Fruit fly (Drosophila melanogaster) whole organism: ENCODE data around the gene CG10183.

Experiments used
- CG8478 ChIP-seq: fragments of >200 bp; optimal IDR thresholded peaks from 2 replicates; lab custom pipeline; 2018; ENCODE audit warnings: inconsistent platforms
- Dll ChIP-seq: fragments of >200 bp; optimal IDR thresholded peaks from 2 replicates; lab custom pipeline; 2017
- EcR ChIP-seq, 2 experiments: fragments of >200 bp; optimal IDR thresholded peaks; 2 replicates each; lab custom pipeline; 2017; ENCODE audit warnings: missing biosample characterization in 2 of 2, missing genetic modification characterization in 2 of 2, missing genetic modification reagents in 2 of 2
- pan ChIP-seq: fragments of >200 bp; optimal IDR thresholded peaks from 2 replicates; lab custom pipeline; 2017
- psq ChIP-seq: fragments of >200 bp; optimal IDR thresholded peaks from 2 replicates; lab custom pipeline; 2017
- usp ChIP-seq: fragments of >200 bp; optimal IDR thresholded peaks from 2 replicates; lab custom pipeline; 2017; ENCODE audit warnings: missing biosample characterization, missing genetic modification characterization, mixed read lengths

The CG10183 gene

DNA sequence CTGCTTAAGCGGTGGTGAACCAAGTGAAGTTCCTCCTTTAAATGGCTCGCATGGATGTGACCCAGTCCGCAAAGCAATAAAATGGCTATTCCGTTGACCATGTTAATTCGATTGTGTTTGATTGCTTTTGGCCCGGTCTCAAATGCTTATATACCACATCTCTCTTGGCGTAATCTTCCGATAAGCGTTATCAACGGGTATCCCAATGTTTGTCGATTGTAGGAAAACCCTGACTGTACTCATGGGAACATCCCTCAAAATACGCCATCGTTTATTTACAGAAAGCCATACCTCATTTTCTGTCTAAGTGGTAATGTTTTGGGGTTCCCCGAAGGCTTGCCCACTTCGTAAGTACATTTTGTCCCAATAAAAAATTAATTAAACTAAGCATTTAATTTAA is at the start of gene CG10183:
TSS of gene CG10183 (minus strand) at position 101 of the 400 bp plus-strand sequence.
- no peak for TF ChIP-seq EcR (GFP tag; optimal IDR thresholded peaks at IDR 0.05; lab: Kevin White, UChicago)
- TF ChIP-seq usp (GFP tag; lab: Kevin White, UChicago): no peak
- no peak for TF ChIP-seq CG8478 (lab: Kevin White, UChicago)
- no peak for TF ChIP-seq psq

DNA sequence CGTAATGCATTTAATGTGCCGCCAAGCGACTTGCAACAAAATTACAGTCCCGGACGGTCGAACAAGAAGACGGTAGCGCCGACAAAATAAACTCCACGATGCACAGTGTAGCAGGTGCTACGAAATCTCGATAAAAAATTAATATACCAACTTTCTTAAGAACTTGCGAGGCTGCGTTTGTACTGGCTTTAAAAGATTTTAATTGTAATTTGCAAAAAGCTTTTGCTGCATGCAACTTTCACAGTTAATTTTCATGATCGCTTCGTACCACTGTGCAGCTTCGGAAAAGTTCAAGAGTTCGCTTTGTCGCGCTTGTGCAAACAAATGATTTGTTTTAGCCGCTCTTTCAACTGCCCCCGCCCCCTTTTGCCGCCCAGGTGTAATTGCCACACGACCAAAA is 47.3 kb upstream of the CG10183 start:
- TF ChIP-seq psq (no peak), Dll (lab: Kevin White, UChicago) (no peak), usp (GFP tag; lab: Kevin White, UChicago) (no peak), CG8478 (lab: Kevin White, UChicago) (no peak), EcR (GFP tag; optimal IDR thresholded peaks at IDR 0.05; lab: Kevin White, UChicago) (no peak)

DNA sequence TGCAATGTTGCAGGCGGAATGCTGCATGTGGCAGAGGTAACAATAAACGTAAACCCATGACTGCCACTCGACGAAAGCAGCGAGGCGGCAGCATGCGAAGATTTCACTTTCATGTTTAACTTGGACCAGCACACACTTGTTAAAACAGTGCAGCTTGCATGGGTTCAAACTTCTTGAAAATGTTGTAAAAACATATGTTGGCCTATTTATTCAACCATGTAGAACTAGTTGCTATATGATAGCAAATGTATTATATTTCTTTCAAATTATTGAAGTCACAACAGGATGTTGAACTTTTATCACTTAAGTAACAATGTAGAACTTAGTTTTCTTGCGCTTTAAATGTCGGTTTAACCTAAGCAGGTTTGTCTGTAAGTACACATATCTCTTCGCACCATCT is 44.0 kb upstream of the CG10183 start:
- TF ChIP-seq psq: no peak
- no peak for TF ChIP-seq CG8478 (lab: Kevin White, UChicago)

DNA sequence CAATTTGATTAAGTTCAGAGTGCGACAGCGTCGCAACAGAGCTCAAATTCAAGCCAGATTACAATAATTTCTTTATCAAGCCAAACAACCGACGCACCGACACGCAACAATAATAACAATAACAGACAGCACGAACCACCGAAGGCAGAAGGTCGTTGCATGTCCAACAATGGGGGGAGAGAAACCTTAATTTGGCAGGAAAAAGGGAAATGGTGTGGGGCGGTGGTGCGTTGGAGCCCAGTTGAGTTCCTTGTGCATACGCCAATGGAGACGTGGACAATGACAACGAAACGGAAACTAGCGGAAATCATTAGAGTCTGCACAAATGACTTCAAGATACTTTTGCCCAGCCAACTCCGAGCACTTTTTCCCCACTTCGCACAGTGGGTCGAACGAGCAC is 40.7 kb upstream of the CG10183 start:
- TF ChIP-seq usp (GFP tag; lab: Kevin White, UChicago) (no peak), Dll (lab: Kevin White, UChicago) (no peak), psq (no peak), EcR (GFP tag; optimal IDR thresholded peaks at IDR 0.05; lab: Kevin White, UChicago) (no peak), pan (no peak), CG8478 (lab: Kevin White, UChicago) (no peak)

DNA sequence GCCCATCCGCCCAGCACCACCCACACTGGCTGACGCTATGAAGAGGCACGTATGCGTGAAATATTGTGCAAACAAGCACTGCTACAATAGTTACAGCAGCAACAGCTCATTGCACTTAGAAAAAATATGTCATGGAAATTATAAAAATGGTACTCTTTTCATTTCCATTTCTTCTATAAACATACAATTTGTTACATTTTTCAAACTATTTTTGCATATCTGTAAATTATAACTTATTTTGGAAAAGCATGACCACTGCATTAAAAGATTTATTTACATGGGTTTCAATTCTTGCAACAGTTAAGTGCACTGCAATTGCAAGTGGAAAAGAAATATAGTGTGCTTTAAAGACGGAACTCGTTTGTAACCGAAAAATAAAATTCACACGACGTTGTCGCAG is 39.5 kb upstream of the CG10183 start:
- TF ChIP-seq EcR (GFP tag; optimal IDR thresholded peaks at IDR 0.05; lab: Kevin White, UChicago) (no peak), pan (no peak), usp (GFP tag; lab: Kevin White, UChicago) (no peak), CG8478 (lab: Kevin White, UChicago) (no peak), psq (no peak), Dll (lab: Kevin White, UChicago) (no peak)

DNA sequence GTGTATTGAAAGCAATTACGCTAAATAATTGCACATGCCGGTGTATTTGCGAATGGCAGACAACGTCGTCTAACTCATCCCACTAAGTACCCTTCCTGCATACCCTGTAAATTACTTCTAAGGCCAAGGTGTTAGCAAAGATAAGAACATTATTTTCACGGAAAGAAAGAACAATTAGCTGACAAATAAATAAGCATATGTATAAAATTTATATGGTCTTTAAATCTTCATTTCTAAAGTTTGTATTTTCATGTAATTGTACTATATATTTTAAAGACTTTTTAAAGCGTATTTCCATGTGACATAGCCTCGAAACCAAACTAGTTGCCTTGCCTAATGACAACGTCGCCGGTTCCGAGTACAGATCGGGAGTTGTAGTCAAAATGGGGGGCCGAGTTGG is 38.4 kb upstream of the CG10183 start:
- TF ChIP-seq CG8478 (lab: Kevin White, UChicago) (no peak), usp (GFP tag; lab: Kevin White, UChicago) (no peak), pan (no peak), psq (no peak), Dll (lab: Kevin White, UChicago) (no peak), EcR (GFP tag; optimal IDR thresholded peaks at IDR 0.05; lab: Kevin White, UChicago) (no peak)

DNA sequence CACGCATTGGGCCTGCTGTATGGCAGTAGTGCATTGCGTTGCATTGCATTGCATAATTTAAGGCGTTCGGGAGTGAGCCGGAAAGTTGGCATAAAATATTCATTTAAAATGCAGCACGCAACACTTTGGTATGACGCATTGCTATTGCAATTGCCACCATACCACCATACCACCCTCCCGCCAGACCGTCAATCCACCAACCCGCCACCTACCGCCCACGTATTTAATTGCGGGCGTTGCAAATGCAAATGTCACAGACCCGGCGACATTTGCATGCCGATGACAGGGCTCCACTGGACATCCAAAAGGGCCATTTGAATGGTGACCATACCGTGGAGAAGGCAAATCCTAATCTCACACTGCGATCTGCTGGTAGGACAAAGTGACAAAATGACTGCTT is 36.0 kb upstream of the CG10183 start:
- TF ChIP-seq usp (GFP tag; lab: Kevin White, UChicago): no peak
- no peak for TF ChIP-seq EcR (GFP tag; optimal IDR thresholded peaks at IDR 0.05; lab: Kevin White, UChicago)
- no peak for TF ChIP-seq Dll (lab: Kevin White, UChicago)
- TF ChIP-seq CG8478 (lab: Kevin White, UChicago): no peak
- no peak for TF ChIP-seq pan
- TF ChIP-seq psq: no peak

DNA sequence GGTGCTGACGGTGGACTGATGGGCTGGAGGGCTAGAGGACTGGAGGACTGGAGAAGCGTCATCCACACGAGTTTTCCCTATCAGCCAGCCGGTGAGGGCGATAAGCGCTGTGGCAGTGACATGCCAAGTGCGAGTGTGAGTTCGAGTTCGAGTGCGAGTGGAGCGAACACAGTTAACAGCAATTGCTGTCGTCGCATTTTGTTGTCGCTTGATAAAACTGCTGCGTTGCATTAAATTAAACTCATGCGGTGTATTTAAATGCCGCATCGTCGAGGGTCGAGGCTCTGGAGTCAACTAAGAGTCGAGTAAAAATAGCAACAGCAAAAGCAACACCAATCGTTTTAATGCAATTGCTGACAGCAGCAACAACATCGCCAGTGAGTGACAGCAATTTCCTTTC is 30.7 kb upstream of the CG10183 start:
- TF ChIP-seq psq: no peak
- TF ChIP-seq usp (GFP tag; lab: Kevin White, UChicago): no peak
- no peak for TF ChIP-seq EcR (GFP tag; optimal IDR thresholded peaks at IDR 0.05; lab: Kevin White, UChicago)
- TF ChIP-seq CG8478 (lab: Kevin White, UChicago): no peak
- no peak for TF ChIP-seq Dll (lab: Kevin White, UChicago)
- no peak for TF ChIP-seq pan

DNA sequence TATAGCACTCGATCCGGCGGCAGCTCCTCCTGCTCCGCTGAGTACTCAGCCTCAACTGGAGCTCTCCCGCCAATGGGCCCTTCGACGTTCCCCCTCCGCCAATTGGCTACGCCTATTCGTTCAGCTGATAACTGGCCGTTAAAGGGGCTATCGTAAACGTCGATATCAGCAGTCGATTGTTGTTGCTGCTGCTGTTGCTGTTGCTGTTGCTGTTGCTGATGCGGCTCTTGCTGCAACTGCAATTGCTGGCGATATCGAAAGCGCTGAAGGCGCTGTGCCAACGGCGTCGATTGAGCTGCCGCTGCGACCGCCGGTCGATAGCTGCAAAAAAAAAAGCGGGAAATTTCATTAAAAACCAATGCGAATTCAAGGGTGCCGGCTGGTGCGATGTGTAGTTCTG is 28.3 kb upstream of the CG10183 start:
- TF ChIP-seq EcR (GFP tag; optimal IDR thresholded peaks at IDR 0.05; lab: Kevin White, UChicago) (no peak), pan (no peak), usp (GFP tag; lab: Kevin White, UChicago) (no peak), Dll (lab: Kevin White, UChicago) (no peak)

DNA sequence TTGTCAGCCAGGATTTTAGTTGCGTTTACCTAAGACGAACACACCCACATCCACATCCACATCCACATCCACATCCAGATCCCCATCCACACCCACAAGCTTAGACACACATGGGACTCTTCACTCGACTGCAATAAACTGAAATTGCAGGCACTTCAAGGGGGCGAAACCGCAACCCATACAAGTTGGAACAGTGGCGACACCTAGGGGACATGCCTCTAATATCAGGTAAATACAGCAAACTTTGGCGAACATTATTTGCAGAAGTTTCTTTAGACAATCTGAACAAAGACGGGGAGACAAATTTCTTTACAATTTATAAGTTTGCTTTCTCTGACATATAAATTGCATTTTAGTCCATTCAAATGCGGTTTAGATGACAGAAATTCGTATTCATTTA is 24.1 kb upstream of the CG10183 start:
- TF ChIP-seq usp (GFP tag; lab: Kevin White, UChicago): no peak
- no peak for TF ChIP-seq pan
- TF ChIP-seq EcR (GFP tag; optimal IDR thresholded peaks at IDR 0.05; lab: Kevin White, UChicago): no peak
- no peak for TF ChIP-seq psq
- no peak for TF ChIP-seq CG8478 (lab: Kevin White, UChicago)
- TF ChIP-seq Dll (lab: Kevin White, UChicago): no peak

DNA sequence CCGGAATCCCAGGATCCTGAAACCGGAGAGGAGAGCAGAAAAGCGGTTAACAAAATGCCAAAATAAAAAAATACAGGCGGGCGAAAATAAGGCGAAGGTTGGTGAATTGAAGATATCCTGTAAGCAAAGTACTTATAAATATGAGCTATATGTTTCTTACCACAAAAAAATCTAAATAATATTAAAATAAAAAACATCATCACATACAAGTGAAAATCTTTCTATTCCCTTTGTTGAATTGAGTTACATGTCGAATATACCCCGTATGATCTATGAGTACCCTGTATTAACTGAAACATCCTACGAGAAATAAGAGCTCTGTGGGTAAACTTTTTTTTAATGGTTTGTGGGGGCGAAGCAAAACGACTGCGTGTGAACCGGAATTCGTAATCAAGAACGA is 13.3 kb upstream of the CG10183 start:
- TF ChIP-seq Dll (lab: Kevin White, UChicago): no peak
- TF ChIP-seq psq: no peak
- no peak for TF ChIP-seq CG8478 (lab: Kevin White, UChicago)
- no peak for TF ChIP-seq EcR (GFP tag; optimal IDR thresholded peaks at IDR 0.05; lab: Kevin White, UChicago)
- no peak for TF ChIP-seq usp (GFP tag; lab: Kevin White, UChicago)
- TF ChIP-seq pan: no peak

DNA sequence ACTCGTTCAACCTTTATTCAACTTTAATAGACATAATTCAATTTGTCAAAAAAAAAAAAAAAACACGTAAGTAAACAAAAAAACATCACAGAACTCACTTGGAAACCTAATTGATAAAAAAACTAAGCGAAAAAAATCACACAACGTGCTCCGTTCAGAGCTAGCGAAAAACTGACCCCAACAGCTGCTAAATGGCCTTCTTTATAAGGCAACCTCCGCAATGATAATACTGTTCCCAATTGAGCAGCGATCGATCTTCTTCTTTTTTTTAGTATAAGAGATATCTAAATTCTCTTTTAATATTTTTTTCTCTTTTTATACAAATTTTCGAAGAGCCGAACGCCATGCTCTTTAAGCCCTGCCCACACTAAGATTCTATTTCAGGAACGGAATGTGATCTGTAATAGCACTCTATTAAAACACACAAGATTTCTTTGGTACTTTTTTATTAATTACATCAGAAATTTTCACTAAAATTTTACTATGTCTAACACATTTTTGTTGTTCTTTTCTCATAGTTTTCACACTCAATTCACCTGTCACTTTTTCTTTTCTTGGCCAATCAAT is 6.6 kb upstream of the CG10183 start, which contains the start of gene CG10184:
TSS of gene CG10184 (minus strand) at position 181 of the 567 bp plus-strand sequence.
- TF ChIP-seq EcR (GFP tag; optimal IDR thresholded peaks at IDR 0.05; lab: Kevin White, UChicago) (no peak), Dll (lab: Kevin White, UChicago) (no peak), usp (GFP tag; lab: Kevin White, UChicago) (no peak), CG8478 (lab: Kevin White, UChicago) (no peak), psq (no peak), pan (no peak)

DNA sequence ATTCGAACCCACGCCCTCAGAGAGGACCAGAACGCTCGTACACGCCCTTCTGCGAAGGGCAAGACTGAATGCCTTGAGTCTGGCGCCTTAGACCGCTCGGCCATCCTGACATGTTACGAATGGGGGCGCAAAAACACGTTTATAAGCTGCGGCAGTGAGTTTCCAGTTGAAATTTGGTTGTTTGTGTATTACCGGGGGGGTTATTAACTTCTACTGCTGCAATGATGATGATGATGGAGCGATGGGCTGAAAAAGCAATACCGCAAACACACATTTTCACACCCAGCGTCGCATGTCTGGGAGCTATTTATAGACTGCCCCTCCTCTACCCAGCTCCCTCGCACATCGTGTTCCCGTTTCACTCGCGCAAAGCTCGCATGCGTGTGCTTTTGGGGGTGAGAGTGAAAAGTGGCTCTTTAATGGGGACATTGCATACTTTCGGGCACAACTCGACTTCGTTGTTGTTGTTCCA is 2.5 kb upstream of the CG10183 start:
- TF ChIP-seq CG8478 (lab: Kevin White, UChicago): peak; percentile 13
- TF ChIP-seq EcR (GFP tag; optimal IDR thresholded peaks at IDR 0.05; lab: Kevin White, UChicago): peak; percentile 74 to 76
- no peak for TF ChIP-seq Dll (lab: Kevin White, UChicago)
